Worm (Caenorhabditis elegans) whole organism, young adult: ENCODE results near the gene haf-2.

Experiments
- C06A6.2 ChIP-seq: fragments of 200-800 bp; sonication (Bioruptor generic); conservative IDR thresholded peaks from 2 replicates; pipeline ENCODE4 v1.3.6; 2022; ENCODE audit warnings: missing genetic modification characterization, missing compliant biosample characterization
- F22D6.2 ChIP-seq: sonication (generic microtip); optimal IDR thresholded peaks from 2 replicates; lab custom pipeline; 2016; ENCODE audit warnings: mild to moderate bottlenecking, missing genetic modification characterization, missing compliant biosample characterization
- F23B12.7 ChIP-seq: sonication (generic microtip); optimal IDR thresholded peaks from 2 replicates; lab custom pipeline; 2017; ENCODE audit warnings: missing genetic modification characterization, mild to moderate bottlenecking, missing compliant biosample characterization, antibody characterized with exemption, moderate library complexity; ENCODE audit not compliant: insufficient read depth
- F49E8.2 ChIP-seq: sonication (generic microtip); optimal IDR thresholded peaks from 3 replicates; lab custom pipeline; 2017; ENCODE audit warnings: missing genetic modification characterization, mild to moderate bottlenecking, missing compliant biosample characterization, antibody characterized with exemption, moderate library complexity; ENCODE audit not compliant: insufficient read depth
- F55B11.4 ChIP-seq: sonication (generic microtip); optimal IDR thresholded peaks from 2 replicates; lab custom pipeline; 2016; ENCODE audit warnings: missing compliant biosample characterization, missing genetic modification characterization, borderline replicate concordance; ENCODE audit not compliant: insufficient read depth
- K11D2.4 ChIP-seq: fragments of 200-800 bp; sonication (Bioruptor generic); IDR thresholded peaks from 2 replicates; pipeline ENCODE4 v1.3.6; 2022; ENCODE audit warnings: missing genetic modification reagents, missing genetic modification characterization, missing compliant biosample characterization
- T26A5.8 ChIP-seq: sonication (generic microtip); optimal IDR thresholded peaks from 2 replicates; lab custom pipeline; 2016; ENCODE audit warnings: missing genetic modification characterization, missing compliant biosample characterization
- ZK185.1 ChIP-seq: sonication (generic microtip); optimal IDR thresholded peaks from 2 replicates; lab custom pipeline; 2016; ENCODE audit warnings: mild to moderate bottlenecking, missing genetic modification characterization, missing compliant biosample characterization; ENCODE audit not compliant: poor library complexity, severe bottlenecking
- aptf-3 ChIP-seq: fragments of 200-800 bp; sonication (Bioruptor generic); IDR thresholded peaks from 2 replicates; pipeline ENCODE4 v1.3.6; 2022; ENCODE audit warnings: missing genetic modification characterization, missing compliant biosample characterization
- atf-7 ChIP-seq: sonication (generic microtip); optimal IDR thresholded peaks from 2 replicates; lab custom pipeline; 2017; ENCODE audit warnings: mild to moderate bottlenecking, missing genetic modification characterization, missing compliant biosample characterization
- athp-1 ChIP-seq: sonication (generic microtip); optimal IDR thresholded peaks from 2 replicates; lab custom pipeline; 2017; ENCODE audit warnings: mild to moderate bottlenecking, missing genetic modification characterization, missing compliant biosample characterization
- attf-3 ChIP-seq: fragments of 200-800 bp; sonication (Bioruptor generic); conservative IDR thresholded peaks from 2 replicates; pipeline ENCODE4 v1.3.6; 2022; ENCODE audit warnings: missing genetic modification reagents, missing genetic modification characterization, missing compliant biosample characterization
- cebp-1 ChIP-seq, 2 experiments: fragments of 200-800 bp in 1 of 2; sonication (Bioruptor generic) in 1 of 2; sonication (generic microtip) in 1 of 2; IDR thresholded peaks in 1 of 2; optimal IDR thresholded peaks in 1 of 2; 2 replicates each; pipeline versions ENCODE4 v1.3.6 to Lab custom; 2017 to 2022; ENCODE audit warnings: missing compliant biosample characterization in 2 of 2, missing genetic modification characterization in 2 of 2, mild to moderate bottlenecking in 1 of 2, missing genetic modification reagents in 1 of 2, moderate library complexity in 1 of 2
- ceh-27 ChIP-seq: fragments of 200-800 bp; sonication (Bioruptor generic); optimal IDR thresholded peaks from 2 replicates; lab custom pipeline; 2018; ENCODE audit warnings: mild to moderate bottlenecking, missing genetic modification characterization, moderate library complexity, missing compliant biosample characterization
- chd-7 ChIP-seq: sonication (generic microtip); optimal IDR thresholded peaks from 2 replicates; lab custom pipeline; 2016; ENCODE audit warnings: mild to moderate bottlenecking, missing genetic modification characterization, moderate library complexity, missing compliant biosample characterization
- dpff-1 ChIP-seq: sonication (generic microtip); optimal IDR thresholded peaks from 2 replicates; lab custom pipeline; 2017; ENCODE audit warnings: mild to moderate bottlenecking, missing genetic modification characterization, missing compliant biosample characterization
- dpl-1 ChIP-seq: fragments of 150-350 bp; optimal IDR thresholded peaks from 2 replicates; lab custom pipeline; 2014; ENCODE audit warnings: missing biosample characterization, missing genetic modification reagents, missing genetic modification characterization
- egl-18 ChIP-seq: fragments of 200-800 bp; sonication (Bioruptor generic); IDR thresholded peaks from 2 replicates; pipeline ENCODE4 v1.3.6; 2022; ENCODE audit warnings: missing genetic modification reagents, missing genetic modification characterization, missing compliant biosample characterization
- egrh-3 ChIP-seq: fragments of 200-800 bp; sonication (Bioruptor generic); IDR thresholded peaks from 2 replicates; pipeline ENCODE4 v1.3.6; 2022; ENCODE audit warnings: missing genetic modification reagents, missing genetic modification characterization, missing compliant biosample characterization
- ets-4 ChIP-seq: fragments of 200-800 bp; sonication (Bioruptor generic); optimal IDR thresholded peaks from 2 replicates; lab custom pipeline; 2018; ENCODE audit warnings: mild to moderate bottlenecking, missing genetic modification characterization, missing compliant biosample characterization
- him-1 ChIP-seq: sonication (generic microtip); optimal IDR thresholded peaks from 2 replicates; lab custom pipeline; 2016; ENCODE audit warnings: missing genotype, missing genetic modification reagents, missing genetic modification characterization, missing compliant biosample characterization
- hsf-1 ChIP-seq: fragments of 200-800 bp; sonication (Bioruptor generic); IDR thresholded peaks from 2 replicates; pipeline ENCODE4 v1.3.6; 2022; ENCODE audit warnings: missing genetic modification reagents, missing genetic modification characterization, missing compliant biosample characterization
- lin-26 ChIP-seq: fragments of 200-800 bp; sonication (Bioruptor generic); IDR thresholded peaks from 2 replicates; pipeline ENCODE4 v1.3.6; 2022; ENCODE audit warnings: missing genetic modification reagents, missing genetic modification characterization, missing compliant biosample characterization
- madf-10 ChIP-seq: sonication (generic microtip); optimal IDR thresholded peaks from 2 replicates; lab custom pipeline; 2016; ENCODE audit warnings: mild to moderate bottlenecking, missing genetic modification characterization, missing compliant biosample characterization
- nfya-2 ChIP-seq: fragments of 200-800 bp; sonication (Bioruptor generic); IDR thresholded peaks from 2 replicates; pipeline ENCODE4 v1.3.6; 2022; ENCODE audit warnings: missing genetic modification reagents, missing genetic modification characterization, missing compliant biosample characterization
- nhr-120 ChIP-seq: fragments of 200-800 bp; sonication (Bioruptor generic); IDR thresholded peaks from 2 replicates; pipeline ENCODE4 v1.3.6; 2022; ENCODE audit warnings: missing genetic modification characterization, missing compliant biosample characterization
- rcor-1 ChIP-seq: fragments of 200-800 bp; sonication (Bioruptor generic); IDR thresholded peaks from 2 replicates; pipeline ENCODE4 v1.3.6; 2022; ENCODE audit warnings: missing genetic modification reagents, missing genetic modification characterization, missing compliant biosample characterization
- repo-1 ChIP-seq: sonication (generic microtip); optimal IDR thresholded peaks from 2 replicates; lab custom pipeline; 2017; ENCODE audit warnings: mild to moderate bottlenecking, missing genetic modification characterization, missing compliant biosample characterization
- rpc-1 ChIP-seq, 2 experiments: fragments of 150-350 bp in 1 of 2; sonication (generic microtip) in 1 of 2; optimal IDR thresholded peaks; 2 replicates each; lab custom pipeline; 2014 to 2018; ENCODE audit warnings: missing biosample characterization in 1 of 2, missing genetic modification characterization in 1 of 2, missing genetic modification reagents in 1 of 2, missing genotype in 1 of 2
- snpc-3.4 ChIP-seq: sonication (generic microtip); optimal IDR thresholded peaks from 2 replicates; lab custom pipeline; 2017; ENCODE audit warnings: missing genetic modification characterization, mild to moderate bottlenecking, missing compliant biosample characterization, antibody characterized with exemption, moderate library complexity, missing genotype, missing genetic modification reagents
- tbx-9 ChIP-seq: sonication (generic microtip); optimal IDR thresholded peaks from 2 replicates; lab custom pipeline; 2016; ENCODE audit warnings: borderline replicate concordance, missing genetic modification characterization, inconsistent platforms, missing compliant biosample characterization
- zim-3 ChIP-seq: sonication (generic microtip); optimal IDR thresholded peaks from 2 replicates; lab custom pipeline; 2017; ENCODE audit warnings: mild to moderate bottlenecking, missing genetic modification characterization, moderate library complexity, missing compliant biosample characterization

The haf-2 gene

DNA sequence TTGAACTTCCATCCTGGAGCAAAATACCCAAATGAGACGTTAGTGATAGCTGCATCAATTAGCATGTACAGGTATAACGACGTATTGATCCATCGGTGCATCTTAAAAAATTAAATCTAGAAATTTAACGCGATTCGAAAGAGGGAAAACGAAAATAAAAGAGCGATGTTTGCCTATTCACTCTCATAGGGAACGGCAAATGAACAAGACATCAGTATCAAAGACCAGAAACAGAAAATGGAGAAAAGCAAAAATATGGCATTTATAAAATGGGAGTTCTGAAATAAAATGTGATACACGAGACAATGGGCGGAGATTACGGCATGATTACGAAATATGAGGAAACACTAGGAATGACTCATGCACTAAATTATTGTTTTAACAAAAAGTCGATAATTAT, at the start of gene haf-2:
TSS of gene haf-2 (minus strand) at position 101 of the 400 bp plus-strand sequence.
- no peak for TF ChIP-seq athp-1 (tag; lab: Kevin White, UChicago)
- TF ChIP-seq hsf-1 (GFP tag; lab: Robert Waterston, UW) = no peak
- no peak for TF ChIP-seq F22D6.2 (tag; lab: Kevin White, UChicago)
- no peak for TF ChIP-seq egrh-3
- TF ChIP-seq cebp-1 (GFP tag; IDR thresholded peaks at IDR 0.05; lab: Robert Waterston, UW) = no peak
- peak; percentile 87 for TF ChIP-seq cebp-1 (tag; optimal IDR thresholded peaks at IDR 0.05; lab: Kevin White, UChicago)
- TF ChIP-seq nhr-120 = no peak
- no peak for TF ChIP-seq dpl-1 (GFP tag; lab: Kevin White, UChicago)
- TF ChIP-seq, all 124 proteins: peak for 1

DNA sequence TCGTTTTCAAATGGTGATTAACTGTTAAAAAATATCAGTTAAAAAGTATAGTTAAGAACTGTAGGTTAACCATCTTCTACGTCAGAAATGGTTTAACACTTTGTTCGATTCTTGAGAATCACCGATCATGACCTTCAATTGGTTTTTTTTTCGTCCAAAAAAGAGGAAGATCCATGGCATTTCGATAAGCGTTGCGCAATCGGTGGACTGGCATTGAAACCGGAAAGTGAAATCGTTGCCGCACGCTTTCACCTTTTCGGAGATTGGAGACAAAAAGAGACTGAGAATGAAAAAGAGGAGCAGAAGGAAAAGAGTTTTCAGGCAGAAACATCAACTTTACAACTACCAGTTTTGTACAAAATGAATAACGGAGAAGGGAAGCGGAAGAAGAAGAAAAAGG, 49.0 kb upstream of the haf-2 start:
- TF ChIP-seq attf-3 (GFP tag; lab: Robert Waterston, UW) = no peak

DNA sequence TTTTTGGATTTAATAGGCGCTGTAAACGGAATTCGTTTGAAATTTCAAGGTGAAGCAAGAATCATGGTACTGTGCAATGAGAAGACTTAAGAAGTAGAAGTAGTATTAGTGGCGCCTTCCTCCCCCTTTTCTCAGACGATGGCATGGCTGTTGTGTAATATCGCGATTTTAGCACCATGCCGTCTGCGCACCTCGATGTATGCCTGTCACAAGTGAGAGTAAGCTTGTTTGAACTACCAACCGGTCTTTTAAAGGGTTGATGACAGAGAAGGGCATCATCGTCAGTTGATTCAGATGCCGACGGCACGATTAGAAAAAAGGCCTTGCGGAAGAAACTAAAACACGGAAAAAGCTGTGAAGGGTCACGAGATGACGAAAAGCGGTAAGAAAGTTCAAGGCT, 47.8 kb upstream of the haf-2 start:
- TF ChIP-seq ets-4 (GFP tag; lab: Kevin White, UChicago) (no peak), lin-26 (GFP tag; lab: Robert Waterston, UW) (no peak), zim-3 (tag; lab: Kevin White, UChicago) (no peak), tbx-9 (no peak), C06A6.2 (GFP tag; lab: Robert Waterston, UW) (no peak)

DNA sequence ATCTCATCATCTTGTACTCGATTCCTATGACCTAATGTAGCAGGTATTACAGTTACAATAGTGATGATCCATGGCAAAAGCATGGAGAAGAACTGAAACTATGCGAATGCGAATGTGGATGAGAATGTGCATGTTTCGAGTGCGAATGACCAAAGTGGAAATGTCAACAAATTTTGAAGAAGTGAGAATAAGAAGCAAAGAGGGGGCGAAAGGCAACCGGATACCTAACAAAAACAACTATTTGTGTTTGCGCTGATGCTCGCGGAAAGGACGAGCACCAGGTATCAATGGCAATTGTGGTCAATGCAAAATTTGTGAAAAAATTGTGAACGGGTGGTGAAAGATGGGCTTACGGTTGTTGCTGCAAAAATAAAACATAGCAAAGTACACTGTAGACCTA, 46.4 kb upstream of the haf-2 start, which contains the start of gene nas-7:
TSS of gene nas-7 (minus strand) at position 101 of the 400 bp plus-strand sequence.
- no peak for TF ChIP-seq rpc-1 (optimal IDR thresholded peaks at IDR 0.05; lab: Kevin White, UChicago)
- no peak for TF ChIP-seq rpc-1 (tag; optimal IDR thresholded peaks at IDR 0.05; lab: Kevin White, UChicago)
- TF ChIP-seq F23B12.7 = no peak
- TF ChIP-seq ceh-27 (GFP tag; lab: Kevin White, UChicago) = no peak
- TF ChIP-seq ZK185.1 (tag; lab: Kevin White, UChicago) = no peak
- TF ChIP-seq F55B11.4 (tag; lab: Kevin White, UChicago) = no peak
- no peak for TF ChIP-seq ets-4 (GFP tag; lab: Kevin White, UChicago)
- TF ChIP-seq him-1 (tag; lab: Kevin White, UChicago) = no peak
- no peak for TF ChIP-seq F49E8.2 (tag; lab: Kevin White, UChicago)
- TF ChIP-seq aptf-3 (GFP tag; lab: Robert Waterston, UW) = no peak
- no peak for TF ChIP-seq chd-7
- no peak for TF ChIP-seq T26A5.8
- no peak for TF ChIP-seq C06A6.2 (GFP tag; lab: Robert Waterston, UW)
- TF ChIP-seq K11D2.4 = no peak
- TF ChIP-seq, all 124 proteins: peak for 0

DNA sequence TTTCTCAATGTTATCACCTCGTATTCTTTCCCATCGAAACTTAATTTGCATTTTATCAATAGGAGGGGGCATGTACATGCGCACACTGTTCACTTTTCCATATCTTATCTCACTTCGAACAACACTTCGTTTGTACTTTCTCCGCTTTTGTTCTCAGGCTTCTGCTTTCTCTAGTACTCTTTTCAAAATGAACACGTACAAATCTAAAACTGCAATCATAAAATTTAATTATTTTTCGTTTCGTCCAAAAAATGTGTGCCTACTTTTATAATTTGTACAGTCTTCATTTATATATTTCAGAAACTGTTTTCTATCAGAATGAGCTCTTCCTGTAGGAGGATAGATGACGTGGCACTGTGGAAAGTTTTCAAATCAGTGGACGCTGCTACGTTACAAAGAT, 42.5 kb upstream of the haf-2 start, which contains the start of gene C07D10.1:
TSS of gene C07D10.1 (plus strand) at position 301 of the 400 bp plus-strand sequence.
- TF ChIP-seq repo-1 (tag; lab: Kevin White, UChicago) (no peak), madf-10 (tag; lab: Kevin White, UChicago) (no peak), nfya-2 (no peak), atf-7 (tag; lab: Kevin White, UChicago) (no peak), dpff-1 (tag; lab: Kevin White, UChicago) (no peak), snpc-3.4 (tag; lab: Kevin White, UChicago) (no peak), attf-3 (GFP tag; lab: Robert Waterston, UW) (no peak), rcor-1 (GFP tag; lab: Robert Waterston, UW) (no peak), aptf-3 (GFP tag; lab: Robert Waterston, UW) (no peak), egl-18 (no peak)
